Worm (Caenorhabditis elegans) whole organism, early embryonic: ENCODE measurements around the gene Y110A2AL.6.

Experiments used
- B0310.2 ChIP-seq: sonication (generic microtip); optimal IDR thresholded peaks from 2 replicates; lab custom pipeline; 2016; ENCODE audit warnings: mild to moderate bottlenecking, missing genetic modification characterization, missing compliant biosample characterization
- ama-1 ChIP-seq: fragments of 150-350 bp; optimal IDR thresholded peaks from 2 replicates; lab custom pipeline; 2014
- ets-7 ChIP-seq: sonication (generic microtip); optimal IDR thresholded peaks from 2 replicates; lab custom pipeline; 2016; ENCODE audit warnings: missing genotype, missing genetic modification characterization, missing compliant biosample characterization
- flt-1 ChIP-seq: fragments of 200-800 bp; sonication (Bioruptor generic); IDR thresholded peaks from 2 replicates; pipeline ENCODE4 v1.3.6; 2022; ENCODE audit warnings: missing genetic modification characterization, missing compliant biosample characterization
- hnd-1 ChIP-seq: sonication (generic microtip); optimal IDR thresholded peaks from 2 replicates; lab custom pipeline; 2016; ENCODE audit warnings: missing genetic modification characterization, missing compliant biosample characterization
- scrt-1 ChIP-seq: fragments of 200-800 bp; sonication (Bioruptor generic); IDR thresholded peaks from 2 replicates; pipeline ENCODE4 v1.3.6; 2022; ENCODE audit warnings: missing genetic modification characterization, missing compliant biosample characterization
- tbx-11 ChIP-seq: fragments of 200-800 bp; sonication (Bioruptor generic); IDR thresholded peaks from 2 replicates; pipeline ENCODE4 v1.3.6; 2022; ENCODE audit warnings: missing genetic modification characterization, missing compliant biosample characterization
- tbx-37 ChIP-seq: fragments of 200-800 bp; sonication (Bioruptor generic); conservative IDR thresholded peaks from 2 replicates; pipeline ENCODE4 v1.3.6; 2022; ENCODE audit warnings: missing genetic modification reagents, missing genetic modification characterization, missing compliant biosample characterization

DNA sequence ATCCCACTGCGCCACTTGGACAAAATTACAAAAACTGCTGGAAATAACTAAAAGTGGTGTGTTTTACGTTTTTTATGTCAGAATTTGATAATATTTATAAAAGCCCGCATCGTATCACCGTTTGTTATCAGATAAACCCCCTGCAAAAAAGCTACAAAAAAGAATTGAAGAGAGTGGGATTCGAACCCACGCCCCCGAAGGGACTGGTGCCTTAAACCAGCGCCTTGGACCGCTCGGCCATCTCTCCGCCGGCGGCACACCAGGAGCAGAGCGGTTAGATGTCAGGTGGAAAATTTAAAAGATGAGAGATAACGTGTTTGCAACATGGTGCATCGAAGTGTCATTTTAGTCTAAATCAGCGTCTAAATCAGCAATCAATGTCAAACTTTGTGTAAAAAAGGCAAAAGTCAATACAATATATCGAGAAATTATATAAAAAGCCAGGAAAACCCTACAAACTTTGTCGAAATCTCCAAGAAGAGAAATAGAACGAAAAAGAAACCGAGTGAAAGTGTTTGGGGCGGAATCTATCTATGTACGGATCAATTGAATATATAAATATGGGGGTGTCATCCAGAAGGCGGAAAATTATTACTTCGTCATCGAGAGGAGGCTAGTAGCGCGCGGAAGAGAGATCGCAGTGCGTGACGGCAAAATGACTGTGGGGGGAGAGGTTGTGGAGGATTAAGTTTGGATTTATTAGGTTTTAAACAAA is 20.1 kb upstream of the Y110A2AL.6 start:
- TF ChIP-seq scrt-1 (GFP tag; lab: Robert Waterston, UW) (no peak), tbx-37 (GFP tag; lab: Robert Waterston, UW) (no peak), ama-1 (lab: Kevin White, UChicago) (no peak), flt-1 (GFP tag; lab: Robert Waterston, UW) (no peak), hnd-1 (tag; lab: Kevin White, UChicago) (no peak), ets-7 (tag; lab: Kevin White, UChicago) (no peak), B0310.2 (tag; lab: Kevin White, UChicago) (no peak), tbx-11 (GFP tag; lab: Robert Waterston, UW) (peak; percentile 44; the same call in 1 of the 2 replicates)
